Worm (Caenorhabditis elegans) whole organism, young adult: ENCODE data around the gene vps-2.

ENCODE experiments used
- T26A5.8 ChIP-seq: sonication (generic microtip); optimal IDR thresholded peaks from 2 replicates; lab custom pipeline; 2016; ENCODE audit warnings: missing genetic modification characterization, missing compliant biosample characterization
- Y95B8A.8 ChIP-seq: fragments of 200-800 bp; sonication (Bioruptor generic); IDR thresholded peaks from 2 replicates; pipeline ENCODE4 v1.3.6; 2022; ENCODE audit warnings: missing genetic modification reagents, missing genetic modification characterization, missing compliant biosample characterization
- attf-5 ChIP-seq: fragments of 200-800 bp; sonication (Bioruptor generic); optimal IDR thresholded peaks from 2 replicates; lab custom pipeline; 2018; ENCODE audit warnings: mild to moderate bottlenecking, missing genetic modification characterization, missing compliant biosample characterization
- ceh-58 ChIP-seq: fragments of 200-800 bp; sonication (Bioruptor generic); IDR thresholded peaks from 2 replicates; pipeline ENCODE4 v1.3.6; 2022; ENCODE audit warnings: missing genetic modification characterization, missing compliant biosample characterization
- dpl-1 ChIP-seq: fragments of 150-350 bp; optimal IDR thresholded peaks from 2 replicates; lab custom pipeline; 2014; ENCODE audit warnings: missing biosample characterization, missing genetic modification reagents, missing genetic modification characterization
- efl-1 ChIP-seq: fragments of 150-350 bp; optimal IDR thresholded peaks from 2 replicates; lab custom pipeline; 2014; ENCODE audit warnings: missing biosample characterization, missing genetic modification reagents, missing genetic modification characterization
- nhr-120 ChIP-seq: fragments of 200-800 bp; sonication (Bioruptor generic); IDR thresholded peaks from 2 replicates; pipeline ENCODE4 v1.3.6; 2022; ENCODE audit warnings: missing genetic modification characterization, missing compliant biosample characterization
- repo-1 ChIP-seq: sonication (generic microtip); optimal IDR thresholded peaks from 2 replicates; lab custom pipeline; 2017; ENCODE audit warnings: mild to moderate bottlenecking, missing genetic modification characterization, missing compliant biosample characterization
- unc-130 ChIP-seq: sonication (generic microtip); optimal IDR thresholded peaks from 2 replicates; lab custom pipeline; 2016; ENCODE audit warnings: missing genetic modification reagents, missing genetic modification characterization, missing compliant biosample characterization

- TF ChIP-seq Y95B8A.8 (GFP tag; lab: Robert Waterston, UW) = no peak
- no peak for TF ChIP-seq T26A5.8 (tag; lab: Kevin White, UChicago)
- no peak for TF ChIP-seq efl-1 (GFP tag; lab: Kevin White, UChicago)
- no peak for TF ChIP-seq repo-1 (tag; lab: Kevin White, UChicago)
- TF ChIP-seq ceh-58 = no peak
- no peak for TF ChIP-seq attf-5 (GFP tag; lab: Kevin White, UChicago)
- no peak for TF ChIP-seq nhr-120 (GFP tag; lab: Robert Waterston, UW)
- TF ChIP-seq dpl-1 = no peak
- TF ChIP-seq unc-130 (GFP tag; lab: Kevin White, UChicago) = no peak
These were observed 37.1 kb upstream of the vps-2 start, which contains the start of the genes Y46G5A.18 and Y46G5A.47 for ce11 chrII:12805161-12805560.
